Worm (Caenorhabditis elegans) whole organism, L1 larva: ENCODE measurements around the gene srx-78.

Experiments
- C04F5.9 ChIP-seq: sonication (generic microtip); optimal IDR thresholded peaks from 2 replicates; lab custom pipeline; 2016; ENCODE audit warnings: missing genetic modification characterization, missing compliant biosample characterization
- C16A3.4 ChIP-seq: fragments of 150-350 bp; optimal IDR thresholded peaks from 2 replicates; lab custom pipeline; 2014; ENCODE audit warnings: missing biosample characterization, missing genetic modification characterization
- F16B12.6 ChIP-seq: fragments of 150-350 bp; optimal IDR thresholded peaks from 2 replicates; lab custom pipeline; 2014; ENCODE audit warnings: missing biosample characterization, missing genetic modification characterization
- Y116A8C.19 ChIP-seq: sonication (generic microtip); optimal IDR thresholded peaks from 2 replicates; lab custom pipeline; 2016; ENCODE audit warnings: missing compliant biosample characterization, missing genetic modification characterization, borderline replicate concordance
- aha-1 ChIP-seq: fragments of 150-350 bp; optimal IDR thresholded peaks from 2 replicates; lab custom pipeline; 2014; ENCODE audit warnings: missing biosample characterization, missing genetic modification characterization
- alr-1 ChIP-seq: fragments of 200-800 bp; sonication (Bioruptor generic); optimal IDR thresholded peaks from 2 replicates; lab custom pipeline; 2018; ENCODE audit warnings: borderline replicate concordance, mild to moderate bottlenecking, missing genetic modification characterization, missing compliant biosample characterization
- aly-2 ChIP-seq: fragments of 150-350 bp; optimal IDR thresholded peaks from 2 replicates; lab custom pipeline; 2014; ENCODE audit warnings: missing biosample characterization, missing genetic modification characterization
- ama-1 ChIP-seq: fragments of 150-350 bp; optimal IDR thresholded peaks from 2 replicates; lab custom pipeline; 2014
- ceh-63 ChIP-seq: fragments of 200-800 bp; sonication (Bioruptor generic); optimal IDR thresholded peaks from 2 replicates; lab custom pipeline; 2018; ENCODE audit warnings: mild to moderate bottlenecking, missing genetic modification characterization, missing compliant biosample characterization
- ceh-8 ChIP-seq: fragments of 200-800 bp; sonication (Bioruptor generic); optimal IDR thresholded peaks from 2 replicates; lab custom pipeline; 2018; ENCODE audit warnings: mild to moderate bottlenecking, missing genetic modification characterization, moderate library complexity, missing compliant biosample characterization
- ceh-82 ChIP-seq, 3 experiments: fragments of 150-350 bp in 1 of 3; sonication (generic microtip) in 2 of 3; optimal IDR thresholded peaks; 2 replicates each; lab custom pipeline; 2014 to 2017; ENCODE audit warnings: missing biosample characterization in 3 of 3, missing genetic modification characterization in 3 of 3
- ceh-90 ChIP-seq: sonication (generic microtip); optimal IDR thresholded peaks from 2 replicates; lab custom pipeline; 2016; ENCODE audit warnings: missing genetic modification characterization, missing compliant biosample characterization
- dsc-1 ChIP-seq: sonication (generic microtip); optimal IDR thresholded peaks from 2 replicates; lab custom pipeline; 2016; ENCODE audit warnings: mild to moderate bottlenecking, missing genetic modification characterization, missing compliant biosample characterization
- efl-1 ChIP-seq, 4 experiments: fragments of 150-350 bp; optimal IDR thresholded peaks in 3 of 4; peaks in 1 of 4; 1 replicate in 1 of 4; 2 replicates in 3 of 4; lab custom pipeline; 2014; ENCODE audit warnings: missing biosample characterization in 2 of 4, missing genetic modification characterization in 2 of 4, missing genetic modification reagents in 2 of 4
- efl-3 ChIP-seq: fragments of 200-800 bp; sonication (Bioruptor generic); optimal IDR thresholded peaks from 2 replicates; lab custom pipeline; 2018; ENCODE audit warnings: mild to moderate bottlenecking, missing genetic modification characterization, missing compliant biosample characterization
- egl-13 ChIP-seq: sonication (generic microtip); optimal IDR thresholded peaks from 2 replicates; lab custom pipeline; 2016; ENCODE audit warnings: missing genotype, missing genetic modification reagents, missing genetic modification characterization, missing compliant biosample characterization
- elt-2 ChIP-seq: sonication (generic microtip); optimal IDR thresholded peaks from 2 replicates; lab custom pipeline; 2016; ENCODE audit warnings: missing genetic modification characterization, mild to moderate bottlenecking, inconsistent platforms, missing compliant biosample characterization, missing genetic modification reagents
- ets-5 ChIP-seq: fragments of 200-800 bp; sonication (Bioruptor generic); IDR thresholded peaks from 2 replicates; pipeline ENCODE4 v1.3.6; 2022; ENCODE audit warnings: missing genetic modification characterization, missing compliant biosample characterization
- fkh-4 ChIP-seq: sonication (generic microtip); optimal IDR thresholded peaks from 2 replicates; lab custom pipeline; 2016; ENCODE audit warnings: missing compliant biosample characterization, missing genetic modification characterization, borderline replicate concordance
- hlh-17 ChIP-seq: fragments of 200-800 bp; sonication (Bioruptor generic); optimal IDR thresholded peaks from 2 replicates; lab custom pipeline; 2018; ENCODE audit warnings: missing genetic modification characterization, mild to moderate bottlenecking, missing compliant biosample characterization, moderate library complexity, borderline replicate concordance
- irx-1 ChIP-seq: sonication (generic microtip); optimal IDR thresholded peaks from 2 replicates; lab custom pipeline; 2016; ENCODE audit warnings: missing genetic modification characterization, missing compliant biosample characterization
- isw-1 ChIP-seq: fragments of 200-800 bp; sonication (Bioruptor generic); IDR thresholded peaks from 2 replicates; pipeline ENCODE4 v1.3.6; 2022; ENCODE audit warnings: missing genetic modification characterization, missing compliant biosample characterization
- lin-13 ChIP-seq: fragments of 150-350 bp; optimal IDR thresholded peaks from 2 replicates; lab custom pipeline; 2014; ENCODE audit warnings: missing biosample characterization, missing genetic modification reagents, missing genetic modification characterization
- lin-14 ChIP-seq: fragments of 200-800 bp; sonication (Bioruptor generic); optimal IDR thresholded peaks from 2 replicates; lab custom pipeline; 2018; ENCODE audit warnings: mild to moderate bottlenecking, missing genetic modification characterization, moderate library complexity, missing compliant biosample characterization
- lin-35 ChIP-seq, 2 experiments: fragments of 150-350 bp; optimal IDR thresholded peaks; 2 replicates each; lab custom pipeline; 2014; ENCODE audit warnings: missing biosample characterization in 2 of 2, missing genetic modification characterization in 2 of 2, missing genetic modification reagents in 2 of 2
- lir-3 ChIP-seq: sonication (generic microtip); optimal IDR thresholded peaks from 2 replicates; lab custom pipeline; 2016; ENCODE audit warnings: mild to moderate bottlenecking, missing genetic modification characterization, moderate library complexity, missing compliant biosample characterization; ENCODE audit not compliant: poor library complexity
- mdl-1 ChIP-seq, 2 experiments: fragments of 150-350 bp; optimal IDR thresholded peaks; 2 replicates each; lab custom pipeline; 2014 to 2017; ENCODE audit warnings: missing biosample characterization in 2 of 2, missing genetic modification characterization in 2 of 2, inconsistent platforms in 1 of 2
- mef-2 ChIP-seq: fragments of 150-350 bp; optimal IDR thresholded peaks from 2 replicates; lab custom pipeline; 2014; ENCODE audit warnings: missing biosample characterization, missing genetic modification characterization
- mep-1 ChIP-seq: fragments of 150-350 bp; optimal IDR thresholded peaks from 2 replicates; lab custom pipeline; 2014; ENCODE audit warnings: missing biosample characterization, missing genetic modification characterization
- nhr-19 ChIP-seq: fragments of 200-800 bp; sonication (Bioruptor generic); conservative IDR thresholded peaks from 2 replicates; pipeline ENCODE4 v1.3.6; 2022; ENCODE audit warnings: missing genetic modification characterization, missing compliant biosample characterization
- nhr-28 ChIP-seq: fragments of 150-350 bp; optimal IDR thresholded peaks from 2 replicates; lab custom pipeline; 2014; ENCODE audit warnings: missing biosample characterization, missing genetic modification characterization
- nhr-71 ChIP-seq: sonication (generic microtip); optimal IDR thresholded peaks from 2 replicates; lab custom pipeline; 2016; ENCODE audit warnings: mild to moderate bottlenecking, missing genetic modification characterization, moderate library complexity, missing compliant biosample characterization
- nhr-76 ChIP-seq: sonication (generic microtip); optimal IDR thresholded peaks from 2 replicates; lab custom pipeline; 2017; ENCODE audit warnings: missing biosample characterization, missing genetic modification characterization
- nhr-77 ChIP-seq: fragments of 150-350 bp; optimal IDR thresholded peaks from 2 replicates; lab custom pipeline; 2014; ENCODE audit warnings: missing biosample characterization, missing genetic modification characterization
- nhr-84 ChIP-seq: sonication (generic microtip); optimal IDR thresholded peaks from 2 replicates; lab custom pipeline; 2017; ENCODE audit warnings: missing biosample characterization, missing genetic modification characterization
- nhr-90 ChIP-seq: sonication (generic microtip); optimal IDR thresholded peaks from 2 replicates; lab custom pipeline; 2016; ENCODE audit warnings: mild to moderate bottlenecking, missing genetic modification characterization, missing compliant biosample characterization; ENCODE audit not compliant: poor library complexity
- pag-3 ChIP-seq: sonication (generic microtip); optimal IDR thresholded peaks from 2 replicates; lab custom pipeline; 2017; ENCODE audit warnings: missing genetic modification characterization, mild to moderate bottlenecking, missing compliant biosample characterization, antibody characterized with exemption, borderline replicate concordance; ENCODE audit not compliant: insufficient read depth
- pax-3 ChIP-seq: fragments of 200-800 bp; sonication (Bioruptor generic); optimal IDR thresholded peaks from 2 replicates; lab custom pipeline; 2018; ENCODE audit warnings: mild to moderate bottlenecking, missing genetic modification characterization, moderate library complexity, missing compliant biosample characterization
- pqm-1 ChIP-seq: sonication (generic microtip); optimal IDR thresholded peaks from 3 replicates; lab custom pipeline; 2017; ENCODE audit warnings: missing biosample characterization, missing genetic modification characterization
- skn-1 ChIP-seq: fragments of 150-350 bp; optimal IDR thresholded peaks from 2 replicates; lab custom pipeline; 2014; ENCODE audit warnings: missing biosample characterization, missing genetic modification characterization
- snpc-4 ChIP-seq: fragments of 150-350 bp; optimal IDR thresholded peaks from 2 replicates; lab custom pipeline; 2014; ENCODE audit warnings: missing biosample characterization, missing genetic modification characterization
- snu-23 ChIP-seq: sonication (generic microtip); optimal IDR thresholded peaks from 2 replicates; lab custom pipeline; 2016; ENCODE audit warnings: missing genetic modification characterization, missing compliant biosample characterization
- sptf-1 ChIP-seq: fragments of 150-350 bp; optimal IDR thresholded peaks from 2 replicates; lab custom pipeline; 2014; ENCODE audit warnings: missing biosample characterization, missing genetic modification characterization
- sup-37 ChIP-seq: fragments of 200-800 bp; sonication (Bioruptor generic); optimal IDR thresholded peaks from 2 replicates; lab custom pipeline; 2018; ENCODE audit warnings: mild to moderate bottlenecking, missing genetic modification characterization, missing compliant biosample characterization
- tlp-1 ChIP-seq: fragments of 150-350 bp; optimal IDR thresholded peaks from 2 replicates; lab custom pipeline; 2014; ENCODE audit warnings: missing biosample characterization, missing genetic modification characterization
- unc-130 ChIP-seq: fragments of 150-350 bp; optimal IDR thresholded peaks from 2 replicates; lab custom pipeline; 2017; ENCODE audit warnings: missing biosample characterization, missing genetic modification characterization, inconsistent platforms
- unc-30 ChIP-seq: sonication (generic microtip); optimal IDR thresholded peaks from 2 replicates; lab custom pipeline; 2017; ENCODE audit warnings: missing biosample characterization, missing genetic modification characterization
- unc-86 ChIP-seq: sonication (generic microtip); optimal IDR thresholded peaks from 2 replicates; lab custom pipeline; 2016; ENCODE audit warnings: missing genetic modification characterization, missing compliant biosample characterization
- unc-98 ChIP-seq: fragments of 200-800 bp; sonication (Bioruptor generic); IDR thresholded peaks from 2 replicates; pipeline ENCODE4 v1.3.6; 2022; ENCODE audit warnings: missing genetic modification characterization, missing compliant biosample characterization
- xbp-1 ChIP-seq: sonication (generic microtip); optimal IDR thresholded peaks from 2 replicates; lab custom pipeline; 2016; ENCODE audit warnings: missing genetic modification characterization, missing compliant biosample characterization
- zip-4 ChIP-seq: fragments of 200-800 bp; sonication (Bioruptor generic); optimal IDR thresholded peaks from 2 replicates; lab custom pipeline; 2018; ENCODE audit warnings: mild to moderate bottlenecking, missing genetic modification characterization, moderate library complexity, missing compliant biosample characterization
- ztf-11 ChIP-seq, 2 experiments: sonication (generic microtip); optimal IDR thresholded peaks; 2 replicates each; lab custom pipeline; 2016 to 2017; ENCODE audit warnings: missing genetic modification characterization in 2 of 2, missing biosample characterization in 1 of 2, missing compliant biosample characterization in 1 of 2
- ztf-4 ChIP-seq: fragments of 150-350 bp; optimal IDR thresholded peaks from 2 replicates; lab custom pipeline; 2014; ENCODE audit warnings: missing biosample characterization, missing genetic modification characterization

srx-78 gene

DNA sequence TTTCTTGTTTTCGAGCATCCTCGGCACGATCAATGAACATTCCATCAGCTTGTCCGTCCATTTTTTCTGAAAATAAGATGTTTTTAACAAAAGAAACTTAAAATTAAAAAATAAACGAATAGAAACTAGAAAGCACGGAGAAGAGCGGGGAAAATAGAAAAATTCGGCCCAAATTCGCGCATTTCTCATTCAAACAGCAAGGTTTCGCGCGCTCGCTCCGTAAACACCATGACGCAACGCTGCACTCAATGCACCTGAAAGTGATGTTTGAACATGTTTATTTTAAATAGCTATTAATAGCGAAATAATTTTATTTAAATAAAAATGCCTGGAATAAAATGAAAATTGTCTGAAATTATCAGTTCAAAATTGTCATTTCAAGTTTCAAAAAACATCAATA, 35.3 kb upstream of the srx-78 start, which contains the start of the genes mcm-3 and C25D7.15:
Gene mcm-3 (minus strand): TSS at position 66 of the 400 bp plus-strand sequence.
Gene C25D7.15 (plus strand): TSS at position 275 of the 400 bp plus-strand sequence.
- TF ChIP-seq unc-98 (GFP tag; lab: Robert Waterston, UW) (no peak), aly-2 (tag; lab: Kevin White, UChicago) (no peak), nhr-76 (no peak), efl-3 (GFP tag; lab: Kevin White, UChicago) (no peak), ets-5 (GFP tag; lab: Robert Waterston, UW) (no peak), nhr-19 (no peak), irx-1 (tag; lab: Kevin White, UChicago) (no peak), zip-4 (no peak), snu-23 (GFP tag; lab: Kevin White, UChicago) (peak; percentile 49), pqm-1 (tag; lab: Kevin White, UChicago) (no peak), hlh-17 (GFP tag; lab: Kevin White, UChicago) (no peak), efl-1 (optimal IDR thresholded peaks at IDR 0.05; lab: Kevin White, UChicago) (peak; percentile 67 to 87), efl-1 (GFP tag; optimal IDR thresholded peaks at IDR 0.05 in 1 of 2; lab: Kevin White, UChicago) (peak; percentile 88 to 98), isw-1 (GFP tag; lab: Robert Waterston, UW) (no peak), mdl-1 (tag; optimal IDR thresholded peaks at IDR 0.05; lab: Kevin White, UChicago) (no peak), Y116A8C.19 (no peak), ztf-11 (tag; optimal IDR thresholded peaks at IDR 0.05; lab: Kevin White, UChicago) (no peak), ceh-8 (GFP tag; lab: Kevin White, UChicago) (no peak), lir-3 (tag; lab: Kevin White, UChicago) (no peak), ceh-63 (no peak), ceh-90 (tag; lab: Kevin White, UChicago) (no peak), sup-37 (GFP tag; lab: Kevin White, UChicago) (no peak), ceh-82 (tag; optimal IDR thresholded peaks at IDR 0.05; lab: Kevin White, UChicago) (no peak), F16B12.6 (tag; lab: Kevin White, UChicago) (peak; percentile 88), nhr-28 (tag; lab: Kevin White, UChicago) (no peak), pax-3 (tag; lab: Kevin White, UChicago) (no peak), dsc-1 (tag; lab: Kevin White, UChicago) (no peak), sptf-1 (tag; lab: Kevin White, UChicago) (no peak), elt-2 (no peak), unc-30 (tag; lab: Kevin White, UChicago) (no peak), ama-1 (lab: Kevin White, UChicago) (no peak), C04F5.9 (tag; lab: Kevin White, UChicago) (no peak), tlp-1 (tag; lab: Kevin White, UChicago) (no peak), nhr-77 (tag; lab: Kevin White, UChicago) (no peak), lin-35 (GFP tag; optimal IDR thresholded peaks at IDR 0.05; lab: Kevin White, UChicago) (peak; percentile 71 to 90), lin-13 (no peak), nhr-71 (tag; lab: Kevin White, UChicago) (peak; percentile 55), pag-3 (tag; lab: Kevin White, UChicago) (no peak), unc-86 (no peak), egl-13 (no peak), ztf-4 (no peak), nhr-90 (tag; lab: Kevin White, UChicago) (peak; percentile 41), C16A3.4 (tag; lab: Kevin White, UChicago) (peak; percentile 34), fkh-4 (no peak), lin-14 (GFP tag; lab: Kevin White, UChicago) (no peak), xbp-1 (tag; lab: Kevin White, UChicago) (no peak), nhr-84 (no peak), snpc-4 (tag; lab: Kevin White, UChicago) (no peak), aha-1 (no peak), skn-1 (peak; percentile 37), alr-1 (tag; lab: Kevin White, UChicago) (no peak), mef-2 (tag; lab: Kevin White, UChicago) (no peak), mep-1 (tag; lab: Kevin White, UChicago) (peak; percentile 49), unc-130 (tag; lab: Kevin White, UChicago) (peak; percentile 67)
